Fruit fly (Drosophila melanogaster) whole organism, embryonic: ENCODE data around the gene Ufd1.

Experiments used
- Abd-B ChIP-seq: fragments of 200-800 bp; sonication (Bioruptor generic); optimal IDR thresholded peaks from 2 replicates; lab custom pipeline; 2018; ENCODE audit warnings: missing biosample characterization, mild to moderate bottlenecking, missing genetic modification characterization, moderate library complexity
- Blimp-1 ChIP-seq: fragments of 200-800 bp; sonication (Bioruptor generic); optimal IDR thresholded peaks from 3 replicates; lab custom pipeline; 2018; ENCODE audit warnings: missing biosample characterization, missing genetic modification characterization, mild to moderate bottlenecking, moderate library complexity, missing genetic modification reagents
- CG11247 ChIP-seq: fragments of 200-800 bp; sonication (Bioruptor generic); IDR thresholded peaks from 2 replicates; pipeline ENCODE4 v1.3.6; 2022; ENCODE audit warnings: missing biosample characterization, missing genetic modification characterization
- CG11398 ChIP-seq: fragments of 200-800 bp; sonication (Bioruptor generic); optimal IDR thresholded peaks from 2 replicates; lab custom pipeline; 2016; ENCODE audit warnings: missing biosample characterization, missing genetic modification characterization
- CG11504 ChIP-seq: fragments of 200-800 bp; sonication (Bioruptor generic); optimal IDR thresholded peaks from 3 replicates; lab custom pipeline; 2019; ENCODE audit warnings: missing biosample characterization, mild to moderate bottlenecking, missing genetic modification characterization, moderate library complexity
- CG12071 ChIP-seq: fragments of 200-800 bp; sonication (Bioruptor generic); optimal IDR thresholded peaks from 3 replicates; lab custom pipeline; 2018; ENCODE audit warnings: missing biosample characterization, mild to moderate bottlenecking, missing genetic modification characterization
- CG12104 ChIP-seq: fragments of 200-800 bp; sonication (Bioruptor generic); optimal IDR thresholded peaks from 3 replicates; lab custom pipeline; 2016; ENCODE audit warnings: missing biosample characterization, missing genetic modification characterization
- CG12391 ChIP-seq: fragments of 200-800 bp; sonication (Bioruptor generic); optimal IDR thresholded peaks from 3 replicates; lab custom pipeline; 2018; ENCODE audit warnings: missing biosample characterization, mild to moderate bottlenecking, missing genetic modification characterization, moderate library complexity
- CG14050 ChIP-seq: fragments of 200-800 bp; sonication (Bioruptor generic); IDR thresholded peaks from 3 replicates; pipeline ENCODE4 v1.3.6; 2022; ENCODE audit warnings: missing biosample characterization, missing genetic modification characterization
- CG14441 ChIP-seq: fragments of 200-800 bp; sonication (Bioruptor generic); IDR thresholded peaks from 2 replicates; pipeline ENCODE4 v1.3.6; 2022; ENCODE audit warnings: missing biosample characterization, missing genetic modification characterization
- CG15011 ChIP-seq: fragments of 200-800 bp; sonication (Bioruptor generic); optimal IDR thresholded peaks from 3 replicates; lab custom pipeline; 2018; ENCODE audit warnings: missing biosample characterization, mild to moderate bottlenecking, missing genetic modification characterization
- CG15073 ChIP-seq: fragments of 200-800 bp; sonication (Bioruptor generic); optimal IDR thresholded peaks from 2 replicates; lab custom pipeline; 2016; ENCODE audit warnings: missing biosample characterization, missing genetic modification characterization
- CG15479 ChIP-seq: fragments of 200-800 bp; sonication (Bioruptor generic); optimal IDR thresholded peaks from 3 replicates; lab custom pipeline; 2019; ENCODE audit warnings: missing biosample characterization, mild to moderate bottlenecking, missing genetic modification characterization, moderate library complexity
- CG17186 ChIP-seq: fragments of 200-800 bp; sonication (Bioruptor generic); optimal IDR thresholded peaks from 3 replicates; lab custom pipeline; 2017; ENCODE audit warnings: missing biosample characterization, missing genetic modification reagents, missing genetic modification characterization
- CG17612 ChIP-seq: fragments of 200-800 bp; sonication (Bioruptor generic); IDR thresholded peaks from 2 replicates; pipeline ENCODE4 v1.3.6; 2022; ENCODE audit warnings: missing biosample characterization, missing genetic modification characterization
- CG3407 ChIP-seq: fragments of 200-800 bp; sonication (Bioruptor generic); optimal IDR thresholded peaks from 2 replicates; lab custom pipeline; 2018; ENCODE audit warnings: missing biosample characterization, mild to moderate bottlenecking, missing genetic modification characterization
- CG3838 ChIP-seq: fragments of 200-800 bp; sonication (Bioruptor generic); optimal IDR thresholded peaks from 3 replicates; lab custom pipeline; 2016; ENCODE audit warnings: missing biosample characterization, missing genetic modification characterization
- CG42726 ChIP-seq: fragments of 200-800 bp; sonication (Bioruptor generic); IDR thresholded peaks from 2 replicates; pipeline ENCODE4 v1.3.6; 2022; ENCODE audit warnings: missing biosample characterization, missing genetic modification characterization; ENCODE audit not compliant: partially characterized antibody
- CG4730 ChIP-seq: fragments of 200-800 bp; sonication (Bioruptor generic); IDR thresholded peaks from 2 replicates; pipeline ENCODE4 v1.3.6; 2022; ENCODE audit warnings: missing biosample characterization, missing genetic modification characterization
- CG7357 ChIP-seq: fragments of 200-800 bp; sonication (Bioruptor generic); IDR thresholded peaks from 3 replicates; pipeline ENCODE4 v1.3.6; 2022; ENCODE audit warnings: missing biosample characterization, missing genetic modification characterization
- CkIIα-i1 ChIP-seq: fragments of 200-800 bp; sonication (Bioruptor generic); IDR thresholded peaks from 2 replicates; pipeline ENCODE4 v1.3.6; 2022; ENCODE audit warnings: missing biosample characterization, missing genetic modification characterization
- CrebB ChIP-seq: fragments of 200-800 bp; sonication (Bioruptor generic); optimal IDR thresholded peaks from 3 replicates; lab custom pipeline; 2018; ENCODE audit warnings: missing biosample characterization, mild to moderate bottlenecking, missing genetic modification characterization
- Doc2 ChIP-seq: fragments of 200-800 bp; sonication (Bioruptor generic); IDR thresholded peaks from 2 replicates; pipeline ENCODE4 v1.3.6; 2022; ENCODE audit warnings: missing biosample characterization, missing genetic modification characterization
- Ets97D ChIP-seq: fragments of 200-800 bp; sonication (Bioruptor generic); optimal IDR thresholded peaks from 3 replicates; lab custom pipeline; 2016; ENCODE audit warnings: missing biosample characterization, missing genetic modification characterization
- H15 ChIP-seq: fragments of 200-800 bp; sonication (Bioruptor generic); IDR thresholded peaks from 3 replicates; pipeline ENCODE4 v1.3.6; 2022; ENCODE audit warnings: missing biosample characterization, missing genetic modification characterization
- HmgZ ChIP-seq: fragments of 200-800 bp; sonication (Bioruptor generic); optimal IDR thresholded peaks from 2 replicates; lab custom pipeline; 2018; ENCODE audit warnings: missing biosample characterization, mild to moderate bottlenecking, missing genetic modification characterization
- Hr51 ChIP-seq, 2 experiments: fragments of 200-800 bp; sonication (Bioruptor generic); optimal IDR thresholded peaks; 2 replicates in 1 of 2; 3 replicates in 1 of 2; lab custom pipeline; 2016 to 2018; ENCODE audit warnings: missing biosample characterization in 2 of 2, missing genetic modification characterization in 2 of 2, mild to moderate bottlenecking in 1 of 2, moderate library complexity in 1 of 2
- Jarid2 ChIP-seq: fragments of 200-800 bp; sonication (Bioruptor generic); optimal IDR thresholded peaks from 3 replicates; lab custom pipeline; 2017; ENCODE audit warnings: mild to moderate bottlenecking, missing biosample characterization, missing genetic modification reagents, missing genetic modification characterization
- NK7.1 ChIP-seq: fragments of 200-800 bp; sonication (Bioruptor generic); optimal IDR thresholded peaks from 3 replicates; lab custom pipeline; 2016; ENCODE audit warnings: missing biosample characterization, missing genetic modification characterization
- Nf-YC ChIP-seq: fragments of 200-800 bp; optimal IDR thresholded peaks from 3 replicates; lab custom pipeline; 2019; ENCODE audit warnings: missing biosample characterization, mild to moderate bottlenecking, missing genetic modification characterization, moderate library complexity
- PHDP ChIP-seq: fragments of 200-800 bp; sonication (Bioruptor generic); optimal IDR thresholded peaks from 3 replicates; lab custom pipeline; 2018; ENCODE audit warnings: missing biosample characterization, mild to moderate bottlenecking, missing genetic modification characterization, moderate library complexity
- Ravus ChIP-seq: fragments of 200-800 bp; sonication (Bioruptor generic); IDR thresholded peaks from 2 replicates; pipeline ENCODE4 v1.3.6; 2022; ENCODE audit warnings: missing biosample characterization, missing genetic modification characterization
- Side ChIP-seq: fragments of 200-800 bp; sonication (Bioruptor generic); optimal IDR thresholded peaks from 2 replicates; lab custom pipeline; 2016; ENCODE audit warnings: missing biosample characterization, missing genetic modification characterization
- Sry-δ ChIP-seq: fragments of 200-800 bp; sonication (Bioruptor generic); optimal IDR thresholded peaks from 2 replicates; lab custom pipeline; 2016; ENCODE audit warnings: missing biosample characterization, missing genetic modification characterization
- Taf1 ChIP-seq: fragments of 200-800 bp; sonication (Bioruptor generic); IDR thresholded peaks from 2 replicates; pipeline ENCODE4 v1.3.6; 2022; ENCODE audit warnings: missing biosample characterization, missing genetic modification characterization
- Trl ChIP-seq, 3 experiments: fragments of >200 bp in 2 of 3; fragments of 200-800 bp in 1 of 3; sonication (Bioruptor generic) in 1 of 3; optimal IDR thresholded peaks; 2 replicates in 1 of 3; 3 replicates in 2 of 3; lab custom pipeline; 2016 to 2017; ENCODE audit warnings: missing biosample characterization in 1 of 3, missing genetic modification characterization in 1 of 3
- amos ChIP-seq: fragments of 200-800 bp; sonication (Bioruptor generic); IDR thresholded peaks from 2 replicates; pipeline ENCODE4 v1.3.6; 2022; ENCODE audit warnings: missing biosample characterization, missing genetic modification characterization; ENCODE audit not compliant: partially characterized antibody
- bab2 ChIP-seq: fragments of 200-800 bp; sonication (Bioruptor generic); optimal IDR thresholded peaks from 2 replicates; lab custom pipeline; 2016; ENCODE audit warnings: missing biosample characterization, missing genetic modification characterization
- da ChIP-seq: fragments of 200-800 bp; sonication (Bioruptor generic); optimal IDR thresholded peaks from 2 replicates; lab custom pipeline; 2016; ENCODE audit warnings: missing biosample characterization, missing genetic modification characterization
- dati ChIP-seq: fragments of 200-800 bp; sonication (Bioruptor generic); IDR thresholded peaks from 2 replicates; pipeline ENCODE4 v1.3.6; 2022; ENCODE audit warnings: missing biosample characterization, missing genetic modification characterization
- dpn ChIP-seq, 2 experiments: fragments of 200-800 bp; sonication (Bioruptor generic); optimal IDR thresholded peaks; 3 replicates each; lab custom pipeline; 2016; ENCODE audit warnings: missing biosample characterization in 2 of 2, missing genetic modification characterization in 2 of 2
- ham ChIP-seq: fragments of 200-800 bp; sonication (Bioruptor generic); IDR thresholded peaks from 2 replicates; pipeline ENCODE4 v1.3.6; 2022; ENCODE audit warnings: missing biosample characterization, missing genetic modification characterization
- org-1 ChIP-seq: fragments of 200-800 bp; sonication (Bioruptor generic); optimal IDR thresholded peaks from 2 replicates; lab custom pipeline; 2017; ENCODE audit warnings: missing biosample characterization, missing genetic modification characterization
- pfk ChIP-seq: fragments of 200-800 bp; sonication (Bioruptor generic); optimal IDR thresholded peaks from 2 replicates; lab custom pipeline; 2018; ENCODE audit warnings: missing biosample characterization, mild to moderate bottlenecking, missing genetic modification characterization, moderate library complexity
- psq ChIP-seq: fragments of 200-800 bp; sonication (Bioruptor generic); optimal IDR thresholded peaks from 2 replicates; lab custom pipeline; 2017; ENCODE audit warnings: missing biosample characterization, missing genetic modification characterization
- run ChIP-seq: fragments of 200-800 bp; sonication (Bioruptor generic); optimal IDR thresholded peaks from 3 replicates; lab custom pipeline; 2018; ENCODE audit warnings: missing biosample characterization, mild to moderate bottlenecking, missing genetic modification characterization
- slou ChIP-seq: fragments of 200-800 bp; sonication (Bioruptor generic); optimal IDR thresholded peaks from 3 replicates; lab custom pipeline; 2016; ENCODE audit warnings: missing biosample characterization, missing genetic modification characterization
- sr ChIP-seq: fragments of 200-800 bp; sonication (Bioruptor generic); IDR thresholded peaks from 3 replicates; pipeline ENCODE4 v1.3.6; 2022; ENCODE audit warnings: missing biosample characterization, missing genetic modification characterization
- tup ChIP-seq: fragments of 200-800 bp; sonication (Bioruptor generic); optimal IDR thresholded peaks from 2 replicates; lab custom pipeline; 2016; ENCODE audit warnings: missing biosample characterization, mild to moderate bottlenecking, missing genetic modification characterization, moderate library complexity

Gene Ufd1

dm6 chr3L:11089805-11090440 is 33.1 kb downstream of the Ufd1 start (continued):
- TF ChIP-seq CG14441 (GFP tag; lab: Robert Waterston, UW) (peak; percentile 73; the same call in 1 of the 2 replicates), Abd-B (GFP tag; lab: Kevin White, UChicago) (peak; percentile 79), CkIIα-i1 (no peak), CG15479 (peak; percentile 82), CG12104 (GFP tag; lab: Kevin White, UChicago) (peak; percentile 87), da (peak; percentile 67), Blimp-1 (GFP tag; lab: Kevin White, UChicago) (peak; percentile 78), Taf1 (GFP tag; lab: Robert Waterston, UW) (0 out of 2 replicates have a peak, but pooled peaks have one; percentile 15), ham (GFP tag; lab: Robert Waterston, UW) (no peak), Trl (optimal IDR thresholded peaks at IDR 0.05; lab: Kevin White, UChicago) (no peak), Trl (GFP tag; optimal IDR thresholded peaks at IDR 0.05; lab: Kevin White, UChicago) (peak; percentile 81), org-1 (GFP tag; lab: Kevin White, UChicago) (peak; percentile 90), dpn (GFP tag; optimal IDR thresholded peaks at IDR 0.05; lab: Kevin White, UChicago) (peak; percentile 73 to 88), HmgZ (tag; lab: Kevin White, UChicago) (peak; percentile 77), CG3838 (GFP tag; lab: Kevin White, UChicago) (peak; percentile 79), tup (peak; percentile 76), CG17186 (GFP tag; lab: Kevin White, UChicago) (peak; percentile 52), psq (GFP tag; lab: Kevin White, UChicago) (peak; percentile 75), Doc2 (GFP tag; lab: Robert Waterston, UW) (peak; percentile 49; the same call in 1 of the 2 replicates), CG11398 (GFP tag; lab: Kevin White, UChicago) (peak; percentile 83), Hr51 (GFP tag; optimal IDR thresholded peaks at IDR 0.05; lab: Kevin White, UChicago) (peak; percentile 68 to 97), run (tag; lab: Kevin White, UChicago) (peak; percentile 86), CG3407 (GFP tag; lab: Kevin White, UChicago) (peak; percentile 81), CG42726 (no peak), Sry-δ (GFP tag; lab: Kevin White, UChicago) (peak; percentile 35), NK7.1 (GFP tag; lab: Kevin White, UChicago) (peak; percentile 79), CG7357 (GFP tag; lab: Robert Waterston, UW) (no peak; the same call in none of the 3 replicates), amos (no peak), H15 (peak; percentile 49), dati (peak; percentile 51; the same call in 1 of the 2 replicates), CG12071 (peak; percentile 74), slou (peak; percentile 40), CG12391 (tag; lab: Kevin White, UChicago) (peak; percentile 96), Jarid2 (GFP tag; lab: Kevin White, UChicago) (peak; percentile 75), CG11504 (tag; lab: Kevin White, UChicago) (peak; percentile 96), CG11247 (peak; percentile 58; the same call in 1 of the 2 replicates), CG17612 (peak; percentile 31; the same call in 1 of the 2 replicates), CG15073 (GFP tag; lab: Kevin White, UChicago) (peak; percentile 61), Ets97D (GFP tag; lab: Kevin White, UChicago) (peak; percentile 67), Ravus (GFP tag; lab: Robert Waterston, UW) (no peak; the same call in none of the 2 replicates), Nf-YC (tag; lab: Kevin White, UChicago) (peak; percentile 84), CG15011 (GFP tag; lab: Kevin White, UChicago) (peak; percentile 67), sr (GFP tag; lab: Robert Waterston, UW) (peak; percentile 74; the same call in 2 of the 3 replicates), bab2 (peak; percentile 82), CG4730 (peak; percentile 49), CrebB (peak; percentile 26), PHDP (peak; percentile 89), Side (GFP tag; lab: Kevin White, UChicago) (peak; percentile 77), pfk (GFP tag; lab: Kevin White, UChicago) (peak; percentile 30), CG14050 (GFP tag; lab: Robert Waterston, UW) (peak; percentile 35; the same call in 2 of the 3 replicates)
